Worm (Caenorhabditis elegans) whole organism, late embryonic: Measurements from ENCODE around the gene C14A4.13.

Experiments used
- C08G9.2 ChIP-seq: sonication (generic microtip); optimal IDR thresholded peaks from 2 replicates; lab custom pipeline; 2016; ENCODE audit warnings: mild to moderate bottlenecking, missing genetic modification characterization, moderate library complexity, missing compliant biosample characterization
- ama-1 ChIP-seq: fragments of 150-350 bp; optimal IDR thresholded peaks from 2 replicates; lab custom pipeline; 2014
- ceh-2 ChIP-seq: sonication (generic microtip); optimal IDR thresholded peaks from 2 replicates; lab custom pipeline; 2016; ENCODE audit warnings: missing genotype, missing genetic modification characterization, missing compliant biosample characterization
- ceh-6 ChIP-seq: fragments of 200-800 bp; sonication (Bioruptor generic); optimal IDR thresholded peaks from 2 replicates; lab custom pipeline; 2018; ENCODE audit warnings: mild to moderate bottlenecking, missing genetic modification characterization, missing compliant biosample characterization
- dmd-4 ChIP-seq: sonication (generic microtip); optimal IDR thresholded peaks from 2 replicates; lab custom pipeline; 2016; ENCODE audit warnings: borderline replicate concordance, missing genetic modification characterization, missing compliant biosample characterization
- hlh-30 ChIP-seq: sonication (generic microtip); optimal IDR thresholded peaks from 2 replicates; lab custom pipeline; 2017; ENCODE audit warnings: antibody characterized with exemption, missing genetic modification characterization, missing compliant biosample characterization; ENCODE audit not compliant: insufficient read depth
- lin-11 ChIP-seq: fragments of 200-800 bp; sonication (Bioruptor generic); optimal IDR thresholded peaks from 2 replicates; lab custom pipeline; 2018; ENCODE audit warnings: mild to moderate bottlenecking, missing genetic modification characterization, missing compliant biosample characterization
- madf-2 ChIP-seq: sonication (generic microtip); optimal IDR thresholded peaks from 2 replicates; lab custom pipeline; 2017; ENCODE audit warnings: missing genetic modification characterization, missing compliant biosample characterization
- pha-4 ChIP-seq: fragments of 150-350 bp; optimal IDR thresholded peaks from 2 replicates; lab custom pipeline; 2018; ENCODE audit warnings: missing biosample characterization, missing genetic modification reagents, missing genetic modification characterization
- pqm-1 ChIP-seq: sonication (generic microtip); optimal IDR thresholded peaks from 2 replicates; lab custom pipeline; 2016; ENCODE audit warnings: missing genetic modification characterization, missing compliant biosample characterization
- rnt-1 ChIP-seq: sonication (generic microtip); optimal IDR thresholded peaks from 2 replicates; lab custom pipeline; 2016; ENCODE audit warnings: missing genetic modification characterization, missing compliant biosample characterization
- sox-4 ChIP-seq: sonication (generic microtip); optimal IDR thresholded peaks from 2 replicates; lab custom pipeline; 2017; ENCODE audit warnings: mild to moderate bottlenecking, missing genetic modification characterization, inconsistent platforms, missing compliant biosample characterization
- ttx-3 ChIP-seq: sonication (generic microtip); optimal IDR thresholded peaks from 2 replicates; lab custom pipeline; 2016; ENCODE audit warnings: missing genetic modification reagents, missing genetic modification characterization, missing compliant biosample characterization

DNA sequence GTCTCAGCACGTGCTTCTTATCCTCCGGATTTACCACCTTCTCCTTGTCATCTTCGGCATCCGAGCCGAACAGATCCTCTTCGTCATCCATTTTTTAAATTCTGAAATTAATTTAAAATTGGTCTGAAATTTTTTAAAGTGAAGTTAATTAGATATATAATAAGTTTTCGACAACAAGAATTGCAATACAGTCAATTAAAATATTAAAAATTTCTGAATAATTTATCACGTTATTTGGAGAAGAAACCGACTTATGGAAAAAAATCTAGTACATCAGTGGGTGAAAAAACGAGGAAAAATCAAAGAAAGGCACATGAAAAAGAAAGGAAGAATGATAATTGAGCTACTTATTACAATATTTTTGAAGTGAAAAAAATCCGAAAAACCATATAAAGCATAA lies 12.7 kb upstream of the C14A4.13 start, which contains the start of gene taf-13:
- TF ChIP-seq ama-1 (lab: Kevin White, UChicago) (no peak), rnt-1 (tag; lab: Kevin White, UChicago) (no peak), madf-2 (tag; lab: Kevin White, UChicago) (no peak), pha-4 (tag; lab: Kevin White, UChicago) (no peak), C08G9.2 (no peak), ttx-3 (tag; lab: Kevin White, UChicago) (no peak), pqm-1 (no peak), dmd-4 (no peak), ceh-6 (GFP tag; lab: Kevin White, UChicago) (no peak), sox-4 (tag; lab: Kevin White, UChicago) (no peak), hlh-30 (no peak), lin-11 (no peak), ceh-2 (tag; lab: Kevin White, UChicago) (no peak)
